Worm (Caenorhabditis elegans) whole organism, late embryonic: ENCODE measurements around the gene R151.2.

Experiments
- C38D4.7 ChIP-seq: fragments of 200-800 bp; sonication (Bioruptor generic); optimal IDR thresholded peaks from 2 replicates; lab custom pipeline; 2018; ENCODE audit warnings: mild to moderate bottlenecking, missing genetic modification characterization, moderate library complexity, missing compliant biosample characterization
- K02D7.2 ChIP-seq: sonication (generic microtip); optimal IDR thresholded peaks from 2 replicates; lab custom pipeline; 2017; ENCODE audit warnings: mild to moderate bottlenecking, missing genetic modification characterization, missing compliant biosample characterization
- K09A11.1 ChIP-seq: sonication (generic microtip); optimal IDR thresholded peaks from 2 replicates; lab custom pipeline; 2017; ENCODE audit warnings: antibody characterized with exemption, mild to moderate bottlenecking, missing genetic modification characterization, missing compliant biosample characterization; ENCODE audit not compliant: insufficient read depth
- T23F11.4 ChIP-seq: fragments of 200-800 bp; sonication (Bioruptor generic); optimal IDR thresholded peaks from 2 replicates; lab custom pipeline; 2018; ENCODE audit warnings: mild to moderate bottlenecking, missing genetic modification characterization, missing compliant biosample characterization
- Y22D7AL.16 ChIP-seq: sonication (generic microtip); optimal IDR thresholded peaks from 2 replicates; lab custom pipeline; 2016; ENCODE audit warnings: missing genetic modification characterization, missing compliant biosample characterization
- ahr-1 ChIP-seq: sonication (generic microtip); optimal IDR thresholded peaks from 2 replicates; lab custom pipeline; 2016; ENCODE audit warnings: missing genetic modification characterization, missing compliant biosample characterization
- ama-1 ChIP-seq: fragments of 150-350 bp; optimal IDR thresholded peaks from 2 replicates; lab custom pipeline; 2014
- ceh-14 ChIP-seq: sonication (generic microtip); optimal IDR thresholded peaks from 2 replicates; lab custom pipeline; 2016; ENCODE audit warnings: missing genotype, missing genetic modification characterization, missing compliant biosample characterization
- ceh-18 ChIP-seq: sonication (generic microtip); optimal IDR thresholded peaks from 2 replicates; lab custom pipeline; 2016; ENCODE audit warnings: missing genetic modification characterization, missing compliant biosample characterization
- ceh-19 ChIP-seq: fragments of 200-800 bp; sonication (Bioruptor generic); optimal IDR thresholded peaks from 2 replicates; lab custom pipeline; 2018; ENCODE audit warnings: mild to moderate bottlenecking, missing genetic modification characterization, missing compliant biosample characterization
- ceh-22 ChIP-seq: sonication (generic microtip); optimal IDR thresholded peaks from 2 replicates; lab custom pipeline; 2017; ENCODE audit warnings: missing biosample characterization, missing genetic modification characterization
- ceh-31 ChIP-seq: sonication (generic microtip); optimal IDR thresholded peaks from 2 replicates; lab custom pipeline; 2016; ENCODE audit warnings: missing genetic modification characterization, missing compliant biosample characterization
- ceh-45 ChIP-seq: fragments of 200-800 bp; sonication (Bioruptor generic); IDR thresholded peaks from 2 replicates; pipeline ENCODE4 v1.3.6; 2022; ENCODE audit warnings: missing genetic modification reagents, missing genetic modification characterization, missing compliant biosample characterization
- ceh-6 ChIP-seq: fragments of 200-800 bp; sonication (Bioruptor generic); optimal IDR thresholded peaks from 2 replicates; lab custom pipeline; 2018; ENCODE audit warnings: mild to moderate bottlenecking, missing genetic modification characterization, missing compliant biosample characterization
- che-1 ChIP-seq: sonication (generic microtip); optimal IDR thresholded peaks from 2 replicates; lab custom pipeline; 2016; ENCODE audit warnings: mild to moderate bottlenecking, missing genetic modification characterization, missing compliant biosample characterization
- dve-1 ChIP-seq: sonication (generic microtip); optimal IDR thresholded peaks from 2 replicates; lab custom pipeline; 2017; ENCODE audit warnings: antibody characterized with exemption, mild to moderate bottlenecking, missing genetic modification characterization, missing compliant biosample characterization
- elt-2 ChIP-seq: sonication (generic microtip); optimal IDR thresholded peaks from 2 replicates; lab custom pipeline; 2016; ENCODE audit warnings: missing genetic modification reagents, missing genetic modification characterization, missing compliant biosample characterization
- ets-4 ChIP-seq: sonication (generic microtip); optimal IDR thresholded peaks from 2 replicates; lab custom pipeline; 2016; ENCODE audit warnings: missing genetic modification characterization, missing compliant biosample characterization
- fkh-10 ChIP-seq: fragments of 150-350 bp; optimal IDR thresholded peaks from 2 replicates; lab custom pipeline; 2014; ENCODE audit warnings: missing biosample characterization, missing genetic modification reagents, missing genetic modification characterization
- gmeb-2 ChIP-seq: sonication (generic microtip); optimal IDR thresholded peaks from 2 replicates; lab custom pipeline; 2016; ENCODE audit warnings: missing genetic modification characterization, inconsistent platforms, missing compliant biosample characterization
- hlh-13 ChIP-seq: fragments of 200-800 bp; sonication (Bioruptor generic); optimal IDR thresholded peaks from 2 replicates; lab custom pipeline; 2018; ENCODE audit warnings: mild to moderate bottlenecking, missing genetic modification characterization, missing compliant biosample characterization
- hlh-15 ChIP-seq: sonication (generic microtip); optimal IDR thresholded peaks from 2 replicates; lab custom pipeline; 2016; ENCODE audit warnings: missing genetic modification characterization, missing compliant biosample characterization
- hlh-6 ChIP-seq: sonication (generic microtip); optimal IDR thresholded peaks from 2 replicates; lab custom pipeline; 2016; ENCODE audit warnings: missing genotype, missing genetic modification characterization, missing compliant biosample characterization
- lim-6 ChIP-seq: sonication (generic microtip); optimal IDR thresholded peaks from 2 replicates; lab custom pipeline; 2016; ENCODE audit warnings: missing genetic modification characterization, missing compliant biosample characterization
- lin-11 ChIP-seq: fragments of 200-800 bp; sonication (Bioruptor generic); optimal IDR thresholded peaks from 2 replicates; lab custom pipeline; 2018; ENCODE audit warnings: mild to moderate bottlenecking, missing genetic modification characterization, missing compliant biosample characterization
- nfya-1 ChIP-seq: sonication (generic microtip); optimal IDR thresholded peaks from 2 replicates; lab custom pipeline; 2017; ENCODE audit warnings: missing genetic modification characterization, mild to moderate bottlenecking, missing compliant biosample characterization, antibody characterized with exemption, moderate library complexity
- nhr-11 ChIP-seq: fragments of 150-350 bp; optimal IDR thresholded peaks from 2 replicates; lab custom pipeline; 2014; ENCODE audit warnings: missing biosample characterization, missing genetic modification characterization
- pag-3 ChIP-seq: sonication (generic microtip); optimal IDR thresholded peaks from 2 replicates; lab custom pipeline; 2016; ENCODE audit warnings: missing compliant biosample characterization, missing genetic modification characterization, borderline replicate concordance
- pax-1 ChIP-seq: fragments of 150-350 bp; optimal IDR thresholded peaks from 2 replicates; lab custom pipeline; 2014; ENCODE audit warnings: missing biosample characterization, missing genetic modification characterization
- pha-2 ChIP-seq: sonication (generic microtip); optimal IDR thresholded peaks from 2 replicates; lab custom pipeline; 2017; ENCODE audit warnings: mild to moderate bottlenecking, missing genetic modification characterization, missing compliant biosample characterization
- pqm-1 ChIP-seq: sonication (generic microtip); optimal IDR thresholded peaks from 2 replicates; lab custom pipeline; 2016; ENCODE audit warnings: missing genetic modification characterization, missing compliant biosample characterization
- ref-2 ChIP-seq: sonication (generic microtip); optimal IDR thresholded peaks from 2 replicates; lab custom pipeline; 2016; ENCODE audit warnings: missing genetic modification characterization, missing compliant biosample characterization
- rnt-1 ChIP-seq: sonication (generic microtip); optimal IDR thresholded peaks from 2 replicates; lab custom pipeline; 2016; ENCODE audit warnings: missing genetic modification characterization, missing compliant biosample characterization
- sdc-2 ChIP-seq: sonication (generic microtip); optimal IDR thresholded peaks from 2 replicates; lab custom pipeline; 2016; ENCODE audit warnings: missing genotype, missing genetic modification characterization, missing compliant biosample characterization
- syd-9 ChIP-seq: sonication (generic microtip); optimal IDR thresholded peaks from 2 replicates; lab custom pipeline; 2016; ENCODE audit warnings: mild to moderate bottlenecking, missing genetic modification characterization, moderate library complexity, missing compliant biosample characterization
- tbx-7 ChIP-seq: sonication (generic microtip); optimal IDR thresholded peaks from 2 replicates; lab custom pipeline; 2016; ENCODE audit warnings: missing genotype, missing genetic modification characterization, missing compliant biosample characterization
- unc-3 ChIP-seq, 2 experiments: fragments of 200-800 bp in 1 of 2; sonication (Bioruptor generic) in 1 of 2; sonication (generic microtip) in 1 of 2; conservative IDR thresholded peaks in 1 of 2; optimal IDR thresholded peaks in 1 of 2; 2 replicates each; pipeline versions ENCODE4 v1.3.6 to Lab custom; 2016 to 2022; ENCODE audit warnings: missing compliant biosample characterization in 2 of 2, missing genetic modification characterization in 2 of 2, missing genetic modification reagents in 1 of 2
- unc-42 ChIP-seq: sonication (generic microtip); optimal IDR thresholded peaks from 2 replicates; lab custom pipeline; 2016; ENCODE audit warnings: missing genotype, missing genetic modification characterization, missing compliant biosample characterization
- unc-55 ChIP-seq: sonication (generic microtip); optimal IDR thresholded peaks from 2 replicates; lab custom pipeline; 2017; ENCODE audit warnings: missing biosample characterization, missing genetic modification reagents, missing genetic modification characterization
- zip-5 ChIP-seq: sonication (generic microtip); optimal IDR thresholded peaks from 2 replicates; lab custom pipeline; 2016; ENCODE audit warnings: missing genetic modification characterization, missing compliant biosample characterization

The R151.2 gene

DNA sequence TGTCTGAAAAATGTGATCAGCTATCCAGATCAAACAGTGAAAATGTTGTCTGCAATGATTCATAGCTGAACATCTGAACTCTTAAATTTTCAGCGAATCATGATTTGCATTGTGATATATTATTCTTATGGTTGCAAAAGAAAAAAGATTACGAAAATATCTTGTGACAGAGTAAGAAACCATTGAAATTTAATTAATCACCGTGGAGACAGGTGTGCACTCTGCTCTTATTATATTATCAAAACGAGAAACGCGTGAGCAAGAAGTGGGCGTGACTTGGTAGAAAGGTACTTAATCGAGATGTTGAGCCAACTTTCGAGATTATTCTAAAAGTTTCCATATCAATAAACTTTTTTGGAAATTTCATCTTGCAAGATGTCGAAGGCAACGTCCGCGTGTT lies 33.2 kb downstream of the R151.2 start, which contains the start of gene osm-10:
Gene osm-10 (plus strand): TSS at position 293 of the 400 bp plus-strand sequence.
- no peak for TF ChIP-seq ets-4
- TF ChIP-seq ceh-18 (tag; lab: Kevin White, UChicago): no peak
- no peak for TF ChIP-seq hlh-13 (GFP tag; lab: Kevin White, UChicago)
- TF ChIP-seq sdc-2 (tag; lab: Kevin White, UChicago): no peak
- no peak for TF ChIP-seq ceh-6 (GFP tag; lab: Kevin White, UChicago)
- no peak for TF ChIP-seq hlh-15 (tag; lab: Kevin White, UChicago)
- no peak for TF ChIP-seq ceh-31 (tag; lab: Kevin White, UChicago)
- no peak for TF ChIP-seq gmeb-2 (tag; lab: Kevin White, UChicago)
- no peak for TF ChIP-seq elt-2 (tag; lab: Kevin White, UChicago)
- no peak for TF ChIP-seq K02D7.2 (tag; lab: Kevin White, UChicago)
- no peak for TF ChIP-seq T23F11.4 (GFP tag; lab: Kevin White, UChicago)
- no peak for TF ChIP-seq nhr-11 (tag; lab: Kevin White, UChicago)
- no peak for TF ChIP-seq ceh-45
- no peak for TF ChIP-seq unc-55 (GFP tag; lab: Kevin White, UChicago)
- no peak for TF ChIP-seq nfya-1 (tag; lab: Kevin White, UChicago)
- TF ChIP-seq zip-5: no peak
- TF ChIP-seq unc-3 (GFP tag; conservative IDR thresholded peaks at IDR 0.05; lab: Robert Waterston, UW): no peak
- no peak for TF ChIP-seq unc-3 (tag; optimal IDR thresholded peaks at IDR 0.05; lab: Kevin White, UChicago)
- no peak for TF ChIP-seq dve-1 (tag; lab: Kevin White, UChicago)
- TF ChIP-seq ama-1 (lab: Kevin White, UChicago): no peak

DNA sequence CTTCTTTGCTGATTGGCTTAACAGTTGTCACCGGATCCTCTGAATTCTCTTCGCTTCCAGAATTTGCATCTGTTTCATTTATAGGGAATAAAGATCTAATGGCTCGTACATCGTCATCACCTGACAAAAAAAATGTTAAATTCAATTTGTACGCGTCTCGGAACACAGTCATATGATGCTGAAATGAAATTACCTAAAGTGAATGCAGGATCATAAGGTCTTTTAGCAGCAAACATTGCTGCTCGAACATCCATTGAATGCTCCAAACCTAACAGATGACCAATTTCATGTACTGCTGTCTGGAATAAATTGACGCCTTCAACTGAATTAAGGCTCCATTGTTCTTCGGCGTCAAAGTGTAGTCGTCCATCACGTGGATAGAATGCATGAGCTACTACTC lies 36.6 kb downstream of the R151.2 start:
- TF ChIP-seq syd-9: no peak
- TF ChIP-seq che-1: no peak
- TF ChIP-seq C38D4.7 (GFP tag; lab: Kevin White, UChicago): no peak
- TF ChIP-seq lim-6 (tag; lab: Kevin White, UChicago): no peak
- no peak for TF ChIP-seq zip-5
- TF ChIP-seq ceh-14 (tag; lab: Kevin White, UChicago): no peak
- no peak for TF ChIP-seq pax-1 (tag; lab: Kevin White, UChicago)
- TF ChIP-seq hlh-6 (tag; lab: Kevin White, UChicago): no peak
- no peak for TF ChIP-seq dve-1 (tag; lab: Kevin White, UChicago)
- TF ChIP-seq pha-2: no peak
- no peak for TF ChIP-seq ceh-22 (tag; lab: Kevin White, UChicago)
- no peak for TF ChIP-seq ceh-19 (GFP tag; lab: Kevin White, UChicago)
- TF ChIP-seq lin-11 (tag; lab: Kevin White, UChicago): no peak
- TF ChIP-seq ref-2: no peak
- no peak for TF ChIP-seq ceh-18 (tag; lab: Kevin White, UChicago)
- no peak for TF ChIP-seq ahr-1 (tag; lab: Kevin White, UChicago)
- TF ChIP-seq, all 69 proteins: peak for 0

DNA sequence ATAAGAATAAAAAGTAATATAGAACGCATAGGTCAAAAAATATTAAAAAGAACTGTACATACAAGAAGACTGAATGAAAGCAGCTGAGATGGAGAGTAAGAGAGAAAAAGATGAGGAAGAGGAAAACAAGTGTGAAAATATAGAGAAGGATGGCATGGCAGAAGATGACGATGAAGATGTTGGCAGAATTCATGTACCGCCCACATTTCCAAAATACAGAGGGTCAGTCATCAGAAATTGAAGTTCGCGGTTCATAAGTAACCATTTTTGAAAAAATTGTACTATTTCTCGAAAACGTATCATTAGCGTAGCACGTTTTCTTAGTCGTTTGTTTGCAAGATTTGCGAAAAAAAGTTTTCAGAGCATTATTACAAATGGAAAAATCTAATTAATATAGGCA lies 38.0 kb downstream of the R151.2 start, which contains the start of gene zmp-6:
Gene zmp-6 (minus strand): TSS at position 101 of the 400 bp plus-strand sequence.
- no peak for TF ChIP-seq zip-5
- no peak for TF ChIP-seq nfya-1 (tag; lab: Kevin White, UChicago)
- TF ChIP-seq hlh-13 (GFP tag; lab: Kevin White, UChicago): no peak
- TF ChIP-seq ceh-18 (tag; lab: Kevin White, UChicago): no peak
- no peak for TF ChIP-seq pag-3 (tag; lab: Kevin White, UChicago)
- TF ChIP-seq Y22D7AL.16: no peak
- no peak for TF ChIP-seq ref-2
- TF ChIP-seq fkh-10 (GFP tag; lab: Kevin White, UChicago): no peak
- no peak for TF ChIP-seq unc-42
- no peak for TF ChIP-seq pqm-1 (tag; lab: Kevin White, UChicago)
- TF ChIP-seq T23F11.4 (GFP tag; lab: Kevin White, UChicago): no peak
- TF ChIP-seq hlh-6 (tag; lab: Kevin White, UChicago): no peak
- TF ChIP-seq rnt-1 (tag; lab: Kevin White, UChicago): no peak
- TF ChIP-seq ama-1 (lab: Kevin White, UChicago): no peak
- TF ChIP-seq K09A11.1 (tag; lab: Kevin White, UChicago): no peak
- no peak for TF ChIP-seq nhr-11 (tag; lab: Kevin White, UChicago)
- TF ChIP-seq K02D7.2 (tag; lab: Kevin White, UChicago): no peak
- no peak for TF ChIP-seq tbx-7 (tag; lab: Kevin White, UChicago)
